Worm (Caenorhabditis elegans) whole organism, L4/young adult: ENCODE data around the gene Y70C5B.2.

Source experiments
- W03F9.2 ChIP-seq: fragments of 150-350 bp; optimal IDR thresholded peaks from 2 replicates; lab custom pipeline; 2014; ENCODE audit warnings: missing biosample characterization, missing genetic modification characterization
- dao-5 ChIP-seq: sonication (generic microtip); optimal IDR thresholded peaks from 2 replicates; lab custom pipeline; 2016; ENCODE audit warnings: missing genotype, missing genetic modification characterization, moderate library complexity, missing compliant biosample characterization
- him-1 ChIP-seq: sonication (generic microtip); optimal IDR thresholded peaks from 2 replicates; lab custom pipeline; 2016; ENCODE audit warnings: missing genotype, missing genetic modification reagents, missing genetic modification characterization, missing compliant biosample characterization

DNA sequence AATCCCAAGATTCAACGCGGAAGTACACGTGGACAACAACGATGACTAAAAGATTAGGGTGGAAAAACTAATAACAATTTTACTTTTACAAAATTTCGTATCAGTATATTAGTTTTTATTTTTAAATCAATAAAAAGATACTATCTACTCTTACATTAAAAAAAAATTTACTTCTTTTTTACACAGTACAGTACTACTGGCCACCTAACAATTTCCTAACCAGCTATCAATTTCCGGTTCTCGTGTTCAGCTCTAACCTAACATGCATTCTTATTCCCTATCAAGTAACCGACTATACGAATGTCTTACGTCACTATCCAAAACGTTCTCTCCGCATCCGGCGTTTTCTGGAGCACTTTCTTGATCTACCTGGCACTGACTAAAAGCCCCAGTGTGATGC, 31.1 kb downstream of the Y70C5B.2 start, which contains the start of gene srd-21:
- TF ChIP-seq him-1 (tag; lab: Kevin White, UChicago) (no peak), W03F9.2 (tag; lab: Kevin White, UChicago) (no peak), dao-5 (tag; lab: Kevin White, UChicago) (no peak)
